Worm (Caenorhabditis elegans) whole organism, young adult: ENCODE measurements around the gene C14B4.2.

ENCODE experiments used
- B0261.1 ChIP-seq: sonication (generic microtip); optimal IDR thresholded peaks from 2 replicates; lab custom pipeline; 2016; ENCODE audit warnings: mild to moderate bottlenecking, missing genetic modification characterization, moderate library complexity, missing compliant biosample characterization
- C17E4.6 ChIP-seq: fragments of 200-800 bp; sonication (Bioruptor generic); IDR thresholded peaks from 2 replicates; pipeline ENCODE4 v1.3.6; 2022; ENCODE audit warnings: missing genetic modification reagents, missing genetic modification characterization, missing compliant biosample characterization
- K12H6.12 ChIP-seq: fragments of 200-800 bp; sonication (Bioruptor generic); optimal IDR thresholded peaks from 2 replicates; lab custom pipeline; 2018; ENCODE audit warnings: mild to moderate bottlenecking, missing genetic modification characterization, missing compliant biosample characterization
- Y53G8AR.9 ChIP-seq: fragments of 200-800 bp; sonication (Bioruptor generic); conservative IDR thresholded peaks from 2 replicates; pipeline ENCODE4 v1.3.6; 2022; ENCODE audit warnings: missing genetic modification reagents, missing genetic modification characterization, missing compliant biosample characterization
- pha-4 ChIP-seq: fragments of 150-350 bp; sonication (generic microtip); optimal IDR thresholded peaks from 2 replicates; lab custom pipeline; 2014; ENCODE audit warnings: missing biosample characterization, missing genetic modification reagents, missing genetic modification characterization
- ztf-26 ChIP-seq: sonication (generic microtip); optimal IDR thresholded peaks from 2 replicates; lab custom pipeline; 2017; ENCODE audit warnings: missing genetic modification characterization, missing compliant biosample characterization
- ztf-28 ChIP-seq: fragments of 200-800 bp; sonication (Bioruptor generic); IDR thresholded peaks from 2 replicates; pipeline ENCODE4 v1.3.6; 2022; ENCODE audit warnings: missing genetic modification reagents, missing genetic modification characterization, missing compliant biosample characterization

DNA sequence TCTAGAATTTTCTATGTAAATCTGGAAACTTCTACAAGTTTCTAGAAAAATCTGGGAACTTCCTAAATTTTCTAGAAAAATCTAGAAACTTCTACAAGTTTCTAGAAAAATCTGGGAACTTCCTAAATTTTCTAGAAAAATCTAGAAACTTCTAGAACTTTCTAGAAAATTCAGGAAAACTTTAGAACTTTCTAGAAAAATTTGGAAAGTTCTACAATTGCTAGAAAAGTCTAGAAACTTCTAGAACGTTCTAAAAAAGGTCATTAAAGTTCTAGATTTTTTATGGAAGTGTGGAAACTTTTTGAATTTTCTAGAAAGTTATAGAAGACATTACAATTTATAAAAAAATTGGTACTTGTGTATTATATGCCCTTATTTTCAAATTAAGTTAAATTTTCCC is 69.4 kb downstream of the C14B4.2 start, which contains the start of gene F55C9.5:
- TF ChIP-seq ztf-26 (no peak), K12H6.12 (tag; lab: Kevin White, UChicago) (no peak), ztf-28 (no peak), B0261.1 (no peak), C17E4.6 (no peak), Y53G8AR.9 (GFP tag; lab: Robert Waterston, UW) (no peak), pha-4 (tag; lab: Kevin White, UChicago) (no peak)
